Worm (Caenorhabditis elegans) whole organism, late embryonic: Measurements from ENCODE around the gene F46G11.2.

ENCODE experiments used
- ceh-6 ChIP-seq: fragments of 200-800 bp; sonication (Bioruptor generic); optimal IDR thresholded peaks from 2 replicates; lab custom pipeline; 2018; ENCODE audit warnings: mild to moderate bottlenecking, missing genetic modification characterization, missing compliant biosample characterization
- dmd-4 ChIP-seq: sonication (generic microtip); optimal IDR thresholded peaks from 2 replicates; lab custom pipeline; 2016; ENCODE audit warnings: borderline replicate concordance, missing genetic modification characterization, missing compliant biosample characterization
- dve-1 ChIP-seq: sonication (generic microtip); optimal IDR thresholded peaks from 2 replicates; lab custom pipeline; 2017; ENCODE audit warnings: antibody characterized with exemption, mild to moderate bottlenecking, missing genetic modification characterization, missing compliant biosample characterization
- elt-2 ChIP-seq: sonication (generic microtip); optimal IDR thresholded peaks from 2 replicates; lab custom pipeline; 2016; ENCODE audit warnings: missing genetic modification reagents, missing genetic modification characterization, missing compliant biosample characterization
- pros-1 ChIP-seq: fragments of 150-350 bp; optimal IDR thresholded peaks from 2 replicates; lab custom pipeline; 2014; ENCODE audit warnings: missing biosample characterization, missing genetic modification reagents, missing genetic modification characterization
- ttx-3 ChIP-seq: sonication (generic microtip); optimal IDR thresholded peaks from 2 replicates; lab custom pipeline; 2016; ENCODE audit warnings: missing genetic modification reagents, missing genetic modification characterization, missing compliant biosample characterization
- unc-3 ChIP-seq, 2 experiments: fragments of 200-800 bp in 1 of 2; sonication (Bioruptor generic) in 1 of 2; sonication (generic microtip) in 1 of 2; conservative IDR thresholded peaks in 1 of 2; optimal IDR thresholded peaks in 1 of 2; 2 replicates each; pipeline versions ENCODE4 v1.3.6 to Lab custom; 2016 to 2022; ENCODE audit warnings: missing compliant biosample characterization in 2 of 2, missing genetic modification characterization in 2 of 2, missing genetic modification reagents in 1 of 2

The F46G11.2 gene

DNA sequence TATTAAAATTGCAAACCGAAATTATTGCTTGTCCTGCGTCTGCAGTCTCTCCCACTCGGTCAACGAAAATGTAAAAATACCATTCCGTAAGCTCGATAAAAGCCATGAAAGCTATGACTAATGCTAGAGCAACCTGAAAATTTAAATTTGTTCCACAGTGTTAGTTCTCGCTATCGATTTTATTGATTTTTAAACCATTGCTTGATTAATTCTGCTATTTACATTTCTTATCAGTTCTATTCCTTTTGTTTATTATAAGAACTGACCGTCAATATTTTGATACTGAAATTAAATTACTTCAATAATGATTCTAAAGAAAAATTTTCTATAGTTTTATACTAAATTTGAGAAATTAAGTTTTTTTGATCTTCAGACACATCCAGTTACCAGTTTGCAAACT, 51.2 kb downstream of the F46G11.2 start:
- no peak for TF ChIP-seq elt-2 (tag; lab: Kevin White, UChicago)
- TF ChIP-seq dmd-4 (tag; lab: Kevin White, UChicago), result no peak
- no peak for TF ChIP-seq ttx-3 (tag; lab: Kevin White, UChicago)

DNA sequence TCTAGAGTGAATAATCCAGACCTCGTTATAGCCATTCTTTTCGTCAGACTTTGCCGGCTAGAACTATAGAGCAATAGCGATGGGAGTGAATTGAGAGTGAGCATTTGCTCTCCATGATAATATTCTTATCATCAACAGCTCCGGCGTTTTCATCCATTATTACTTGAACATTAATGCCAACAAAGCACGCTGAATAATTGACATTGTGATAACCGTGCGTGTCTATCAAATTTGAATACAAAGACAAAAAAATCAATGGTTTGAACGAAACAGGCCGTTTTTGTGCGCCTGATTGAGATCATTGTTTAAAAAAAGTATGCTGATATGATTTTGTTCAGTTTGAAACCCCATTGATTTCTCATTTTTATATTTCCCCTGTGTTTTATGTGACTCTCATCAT, 51.7 kb downstream of the F46G11.2 start, which contains the start of gene dct-11:
Gene dct-11, minus strand, starts transcription at position 136 of the 400 bp plus-strand sequence.
- TF ChIP-seq unc-3 (GFP tag; conservative IDR thresholded peaks at IDR 0.05; lab: Robert Waterston, UW), result no peak
- TF ChIP-seq unc-3 (tag; optimal IDR thresholded peaks at IDR 0.05; lab: Kevin White, UChicago), result no peak
- no peak for TF ChIP-seq ceh-6
- TF ChIP-seq dve-1 (tag; lab: Kevin White, UChicago), result peak; percentile 16
- TF ChIP-seq elt-2 (tag; lab: Kevin White, UChicago), result peak; percentile 30
- TF ChIP-seq pros-1 (tag; lab: Kevin White, UChicago), result no peak
